Worm (Caenorhabditis elegans): ENCODE results near the gene idpp-5.

DNA sequence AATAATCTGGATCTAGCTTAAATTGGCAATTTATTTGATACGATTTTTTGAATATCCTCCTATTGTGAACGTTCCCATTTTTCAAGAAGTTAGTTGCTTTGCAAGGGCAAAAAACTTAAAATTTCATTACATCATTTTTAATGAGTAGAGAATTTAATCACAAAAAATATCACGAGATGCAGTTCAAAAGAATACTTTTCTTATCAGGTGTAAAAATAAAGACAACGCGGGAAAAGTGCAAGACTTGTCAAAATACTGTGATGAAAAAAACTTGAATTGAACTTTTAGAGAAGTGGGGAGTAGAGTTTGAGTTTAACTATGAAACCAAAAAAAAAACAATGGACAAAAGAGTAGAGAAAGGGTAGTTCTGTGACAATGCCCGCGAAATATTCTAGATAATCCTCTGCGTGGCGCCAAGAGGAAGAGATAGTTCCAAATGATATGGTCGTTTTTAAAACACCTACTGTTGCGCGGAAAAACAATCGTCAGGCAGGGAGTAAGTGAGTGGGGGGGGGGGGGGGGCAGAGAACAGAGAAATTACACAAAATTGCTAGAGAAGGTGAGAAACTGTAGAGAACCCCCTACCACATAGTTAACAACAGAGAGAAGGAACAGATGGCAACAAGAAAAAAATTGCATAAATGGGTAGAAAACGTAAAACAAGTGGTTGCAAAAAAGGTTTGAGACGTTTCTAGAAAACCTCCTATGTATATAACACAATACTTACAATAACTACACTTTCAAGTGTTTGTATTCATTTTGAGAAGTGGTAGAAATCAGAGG lies 32.5 kb upstream of the idpp-5 start:
- TF ChIP-seq flh-1 (GFP tag; optimal IDR thresholded peaks at IDR 0.05) (no peak), lin-32 (GFP tag; optimal IDR thresholded peaks at IDR 0.05) (no peak), sptf-1 (tag; optimal IDR thresholded peaks at IDR 0.05) (no peak), unc-39 (tag; optimal IDR thresholded peaks at IDR 0.05) (no peak), ces-1 (GFP tag; optimal IDR thresholded peaks at IDR 0.05) (no peak), lsy-2 (tag; optimal IDR thresholded peaks at IDR 0.05) (no peak), nhr-76 (tag; optimal IDR thresholded peaks at IDR 0.05) (no peak), ceh-39 (tag; optimal IDR thresholded peaks at IDR 0.05) (no peak), snpc-4 (tag; optimal IDR thresholded peaks at IDR 0.05) (no peak), nhr-237 (tag; optimal IDR thresholded peaks at IDR 0.05) (no peak), blmp-1 (tag; optimal IDR thresholded peaks at IDR 0.05) (no peak)

All from whole organism, mixed stage, embryonic.